Fruit fly (Drosophila melanogaster): Measurements from ENCODE around the gene br.

br gene

DNA sequence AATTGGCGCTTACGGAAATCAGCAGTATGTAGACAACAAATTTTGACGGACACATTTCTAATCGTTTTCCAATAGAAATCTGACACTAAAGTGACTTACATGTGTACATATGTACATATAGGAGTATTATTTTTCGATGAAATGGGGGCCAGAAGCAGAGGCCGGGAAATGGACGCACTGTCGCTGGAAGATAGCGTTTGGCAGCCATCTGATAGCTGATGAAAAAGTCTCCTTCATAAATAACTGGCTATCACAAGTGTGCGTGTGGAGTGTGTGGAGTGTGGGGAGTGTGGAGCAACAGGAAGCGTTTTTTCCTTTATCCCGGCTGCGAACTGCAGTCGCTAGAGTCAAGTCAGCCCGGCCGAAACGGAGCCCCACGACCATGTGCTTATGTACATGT lies 135.2 kb downstream of the br start, which contains the start of gene CG3795:
TSS of gene CG3795 (minus strand) at position 101 of the 400 bp plus-strand sequence.
- no peak for TF ChIP-seq noc (tag; optimal IDR thresholded peaks at IDR 0.05)

Data from whole organism, larva.